Fruit fly (Drosophila melanogaster) whole organism, wandering third instar larva: ENCODE measurements around the gene Myo95E.

Experiments
- CG9705 ChIP-seq: fragments of 200-800 bp; sonication (Bioruptor generic); optimal IDR thresholded peaks from 2 replicates; lab custom pipeline; 2018; ENCODE audit warnings: missing biosample characterization, mild to moderate bottlenecking, missing genetic modification characterization
- GATAd ChIP-seq: sonication (Bioruptor generic); optimal IDR thresholded peaks from 2 replicates; lab custom pipeline; 2016; ENCODE audit warnings: missing biosample characterization, missing genetic modification characterization
- Jra ChIP-seq: sonication (Bioruptor generic); optimal IDR thresholded peaks from 2 replicates; lab custom pipeline; 2016; ENCODE audit warnings: missing biosample characterization, missing genetic modification characterization
- OdsH ChIP-seq: fragments of 200-800 bp; sonication (Bioruptor generic); optimal IDR thresholded peaks from 2 replicates; lab custom pipeline; 2016; ENCODE audit warnings: missing biosample characterization, mild to moderate bottlenecking, missing genetic modification characterization
- lola ChIP-seq: fragments of >200 bp; optimal IDR thresholded peaks from 2 replicates; lab custom pipeline; 2017; ENCODE audit warnings: missing biosample characterization, missing genetic modification characterization

- no peak for TF ChIP-seq lola (GFP tag; lab: Kevin White, UChicago)
- peak; percentile 85 for TF ChIP-seq Jra (GFP tag; lab: Kevin White, UChicago)
- peak; percentile 83 for TF ChIP-seq GATAd (GFP tag; lab: Kevin White, UChicago)
- TF ChIP-seq OdsH (GFP tag; lab: Kevin White, UChicago) = peak; percentile 94
- peak; percentile 96 for TF ChIP-seq CG9705 (GFP tag; lab: Kevin White, UChicago)
These were observed 32.1 kb upstream of the Myo95E start, which contains the start of the genes SMC6 and CG6204 for dm6 chr3R:24193373-24193879.
